Fruit fly (Drosophila melanogaster) whole organism, embryonic: ENCODE measurements around the gene Nasp.
A peak's percentile ranks its signal among the peaks of the same experiment; 100 is the strongest.

Experiments
- Ada2b ChIP-seq: fragments of 200-800 bp; sonication (Bioruptor generic); IDR thresholded peaks from 2 replicates; pipeline ENCODE4 v1.3.6; 2022; ENCODE audit warnings: missing biosample characterization, missing genetic modification characterization
- Awh ChIP-seq: fragments of 200-800 bp; sonication (Bioruptor generic); IDR thresholded peaks from 2 replicates; pipeline ENCODE4, ENCODE4 v1.3.6; 2022; ENCODE audit warnings: missing biosample characterization, missing genetic modification characterization
- Bgb ChIP-seq: fragments of 200-800 bp; sonication (Bioruptor generic); IDR thresholded peaks from 2 replicates; pipeline ENCODE4 v1.3.6; 2022; ENCODE audit warnings: missing biosample characterization, missing genetic modification characterization; ENCODE audit not compliant: partially characterized antibody
- CG1024 ChIP-seq: fragments of 200-800 bp; sonication (Bioruptor generic); IDR thresholded peaks from 2 replicates; pipeline ENCODE4 v1.3.6; 2022; ENCODE audit warnings: missing biosample characterization, missing genetic modification characterization
- CG11247 ChIP-seq: fragments of 200-800 bp; sonication (Bioruptor generic); IDR thresholded peaks from 2 replicates; pipeline ENCODE4 v1.3.6; 2022; ENCODE audit warnings: missing biosample characterization, missing genetic modification characterization
- CG11504 ChIP-seq: fragments of 200-800 bp; sonication (Bioruptor generic); optimal IDR thresholded peaks from 3 replicates; lab custom pipeline; 2019; ENCODE audit warnings: missing biosample characterization, mild to moderate bottlenecking, missing genetic modification characterization, moderate library complexity
- CG12071 ChIP-seq: fragments of 200-800 bp; sonication (Bioruptor generic); optimal IDR thresholded peaks from 3 replicates; lab custom pipeline; 2018; ENCODE audit warnings: missing biosample characterization, mild to moderate bottlenecking, missing genetic modification characterization
- CG1233 ChIP-seq: fragments of 200-800 bp; sonication (Bioruptor generic); optimal IDR thresholded peaks from 4 replicates; lab custom pipeline; 2018; ENCODE audit warnings: missing biosample characterization, mild to moderate bottlenecking, missing genetic modification characterization
- CG14710 ChIP-seq: fragments of 200-800 bp; sonication (Bioruptor generic); optimal IDR thresholded peaks from 3 replicates; lab custom pipeline; 2019; ENCODE audit warnings: missing biosample characterization, mild to moderate bottlenecking, missing genetic modification characterization, moderate library complexity
- CG1602 ChIP-seq: fragments of 200-800 bp; sonication (Bioruptor generic); optimal IDR thresholded peaks from 3 replicates; lab custom pipeline; 2016; ENCODE audit warnings: missing biosample characterization, missing genetic modification characterization
- CG16813 ChIP-seq: fragments of 200-800 bp; sonication (Bioruptor generic); IDR thresholded peaks from 3 replicates; pipeline ENCODE4 v1.3.6; 2022; ENCODE audit warnings: missing biosample characterization, missing genetic modification characterization; ENCODE audit not compliant: partially characterized antibody
- CG16863 ChIP-seq: fragments of 200-800 bp; sonication (Bioruptor generic); optimal IDR thresholded peaks from 3 replicates; lab custom pipeline; 2016; ENCODE audit warnings: missing biosample characterization, missing genetic modification characterization
- CG18599 ChIP-seq: fragments of 200-800 bp; sonication (Bioruptor generic); optimal IDR thresholded peaks from 3 replicates; lab custom pipeline; 2017; ENCODE audit warnings: missing biosample characterization, missing genetic modification characterization, mild to moderate bottlenecking, moderate library complexity, missing genetic modification reagents
- CG30403 ChIP-seq: fragments of 200-800 bp; sonication (Bioruptor generic); optimal IDR thresholded peaks from 3 replicates; lab custom pipeline; 2016; ENCODE audit warnings: missing biosample characterization, missing genetic modification characterization
- CG31224 ChIP-seq: fragments of 200-800 bp; sonication (Bioruptor generic); IDR thresholded peaks from 2 replicates; pipeline ENCODE4 v1.3.6; 2022; ENCODE audit warnings: missing biosample characterization, missing genetic modification characterization
- CG31388 ChIP-seq: fragments of 200-800 bp; sonication (Bioruptor generic); optimal IDR thresholded peaks from 2 replicates; lab custom pipeline; 2016; ENCODE audit warnings: missing biosample characterization, missing genetic modification characterization
- CG4730 ChIP-seq: fragments of 200-800 bp; sonication (Bioruptor generic); IDR thresholded peaks from 2 replicates; pipeline ENCODE4 v1.3.6; 2022; ENCODE audit warnings: missing biosample characterization, missing genetic modification characterization
- CG4854 ChIP-seq: fragments of 200-800 bp; sonication (Bioruptor generic); optimal IDR thresholded peaks from 2 replicates; lab custom pipeline; 2016; ENCODE audit warnings: missing biosample characterization, missing genetic modification characterization, inconsistent platforms
- CG5180 ChIP-seq: fragments of 200-800 bp; sonication (Bioruptor generic); optimal IDR thresholded peaks from 3 replicates; lab custom pipeline; 2017; ENCODE audit warnings: missing biosample characterization, missing genetic modification characterization, mild to moderate bottlenecking, moderate library complexity, missing genetic modification reagents
- CG6272 ChIP-seq: fragments of 200-800 bp; sonication (Bioruptor generic); IDR thresholded peaks from 2 replicates; pipeline ENCODE4 v1.3.6; 2022; ENCODE audit warnings: missing biosample characterization, missing genetic modification characterization
- CG7786 ChIP-seq: fragments of 200-800 bp; sonication (Bioruptor generic); optimal IDR thresholded peaks from 2 replicates; lab custom pipeline; 2016; ENCODE audit warnings: missing biosample characterization, missing genetic modification characterization
- D19A ChIP-seq: fragments of 200-800 bp; optimal IDR thresholded peaks from 3 replicates; lab custom pipeline; 2019; ENCODE audit warnings: missing biosample characterization, mild to moderate bottlenecking, missing genetic modification characterization, moderate library complexity
- H2.0 ChIP-seq: fragments of 200-800 bp; sonication (Bioruptor generic); IDR thresholded peaks from 2 replicates; pipeline ENCODE4 v1.3.6; 2022; ENCODE audit warnings: missing biosample characterization, missing genetic modification characterization
- HLH3B ChIP-seq: fragments of 200-800 bp; sonication (Bioruptor generic); IDR thresholded peaks from 2 replicates; pipeline ENCODE4 v1.3.6; 2022; ENCODE audit warnings: missing biosample characterization, missing genetic modification characterization
- Hmr ChIP-seq: fragments of 200-800 bp; sonication (Bioruptor generic); optimal IDR thresholded peaks from 3 replicates; lab custom pipeline; 2017; ENCODE audit warnings: mild to moderate bottlenecking, missing biosample characterization, missing genetic modification reagents, missing genetic modification characterization
- Pdp1 ChIP-seq, 2 experiments: fragments of 200-800 bp; sonication (Bioruptor generic); optimal IDR thresholded peaks; 3 replicates each; lab custom pipeline; 2016; ENCODE audit warnings: missing biosample characterization in 2 of 2, missing genetic modification characterization in 2 of 2, mild to moderate bottlenecking in 1 of 2, moderate library complexity in 1 of 2
- Ssrp ChIP-seq: fragments of 200-800 bp; sonication (Bioruptor generic); optimal IDR thresholded peaks from 2 replicates; lab custom pipeline; 2018; ENCODE audit warnings: missing biosample characterization, mild to moderate bottlenecking, missing genetic modification characterization, moderate library complexity
- Taf1 ChIP-seq: fragments of 200-800 bp; sonication (Bioruptor generic); IDR thresholded peaks from 2 replicates; pipeline ENCODE4 v1.3.6; 2022; ENCODE audit warnings: missing biosample characterization, missing genetic modification characterization
- abd-A ChIP-seq: fragments of 200-800 bp; sonication (Bioruptor generic); optimal IDR thresholded peaks from 3 replicates; lab custom pipeline; 2019; ENCODE audit warnings: missing biosample characterization, mild to moderate bottlenecking, missing genetic modification characterization, moderate library complexity
- bowl ChIP-seq: fragments of 200-800 bp; sonication (Bioruptor generic); IDR thresholded peaks from 2 replicates; pipeline ENCODE4 v1.3.6; 2022; ENCODE audit warnings: missing biosample characterization, missing genetic modification characterization
- chm ChIP-seq: fragments of 200-800 bp; sonication (Bioruptor generic); IDR thresholded peaks from 2 replicates; pipeline ENCODE4 v1.3.6; 2022; ENCODE audit warnings: missing biosample characterization, missing genetic modification characterization
- ci ChIP-seq: fragments of 200-800 bp; sonication (Bioruptor generic); IDR thresholded peaks from 3 replicates; pipeline ENCODE4 v1.3.6; 2022; ENCODE audit warnings: missing biosample characterization, missing genetic modification characterization
- exex ChIP-seq: fragments of 200-800 bp; sonication (Bioruptor generic); optimal IDR thresholded peaks from 4 replicates; lab custom pipeline; 2018; ENCODE audit warnings: missing biosample characterization, mild to moderate bottlenecking, missing genetic modification characterization, moderate library complexity
- gce ChIP-seq: fragments of 200-800 bp; sonication (Bioruptor generic); IDR thresholded peaks from 3 replicates; pipeline ENCODE4 v1.3.6; 2022; ENCODE audit warnings: missing biosample characterization, missing genetic modification characterization
- insv ChIP-seq, 2 experiments: fragments of 200-800 bp; sonication (Bioruptor generic); optimal IDR thresholded peaks; 3 replicates each; lab custom pipeline; 2016 to 2018; ENCODE audit warnings: missing biosample characterization in 2 of 2, missing genetic modification characterization in 2 of 2
- lmd ChIP-seq: fragments of 200-800 bp; sonication (Bioruptor generic); IDR thresholded peaks from 2 replicates; pipeline ENCODE4 v1.3.6; 2022; ENCODE audit warnings: missing biosample characterization, missing genetic modification characterization
- luna ChIP-seq: fragments of 200-800 bp; sonication (Bioruptor generic); optimal IDR thresholded peaks from 2 replicates; lab custom pipeline; 2016; ENCODE audit warnings: missing biosample characterization, missing genetic modification characterization
- nerfin-2 ChIP-seq: fragments of 200-800 bp; sonication (Bioruptor generic); IDR thresholded peaks from 2 replicates; pipeline ENCODE4 v1.3.6; 2022; ENCODE audit warnings: missing biosample characterization, missing genetic modification characterization; ENCODE audit not compliant: partially characterized antibody
- nmo ChIP-seq: fragments of 200-800 bp; sonication (Bioruptor generic); optimal IDR thresholded peaks from 2 replicates; lab custom pipeline; 2018; ENCODE audit warnings: missing biosample characterization, mild to moderate bottlenecking, missing genetic modification characterization, moderate library complexity
- org-1 ChIP-seq: fragments of 200-800 bp; sonication (Bioruptor generic); optimal IDR thresholded peaks from 2 replicates; lab custom pipeline; 2017; ENCODE audit warnings: missing biosample characterization, missing genetic modification characterization
- p53 ChIP-seq: fragments of 200-800 bp; sonication (Bioruptor generic); optimal IDR thresholded peaks from 2 replicates; lab custom pipeline; 2016; ENCODE audit warnings: missing biosample characterization, missing genetic modification characterization
- pan ChIP-seq, 4 experiments: fragments of >200 bp in 3 of 4; fragments of 200-800 bp in 1 of 4; sonication (Bioruptor generic) in 1 of 4; optimal IDR thresholded peaks in 3 of 4; IDR thresholded peaks in 1 of 4; 2 replicates each; pipeline versions ENCODE4 v1.3.6 to Lab custom; 2017 to 2022; ENCODE audit warnings: missing biosample characterization in 2 of 4, missing genetic modification characterization in 2 of 4, mixed read lengths in 1 of 4
- pb ChIP-seq: fragments of 200-800 bp; sonication (Bioruptor generic); optimal IDR thresholded peaks from 3 replicates; lab custom pipeline; 2016; ENCODE audit warnings: missing biosample characterization, missing genetic modification characterization
- pho ChIP-seq: fragments of 200-800 bp; sonication (Bioruptor generic); optimal IDR thresholded peaks from 2 replicates; lab custom pipeline; 2016; ENCODE audit warnings: missing biosample characterization, missing genetic modification characterization
- slp2 ChIP-seq: fragments of 200-800 bp; sonication (Bioruptor generic); optimal IDR thresholded peaks from 2 replicates; lab custom pipeline; 2016; ENCODE audit warnings: missing biosample characterization, missing genetic modification characterization
- sob ChIP-seq: fragments of 200-800 bp; sonication (Bioruptor generic); IDR thresholded peaks from 2 replicates; pipeline ENCODE4 v1.3.6; 2022; ENCODE audit warnings: missing biosample characterization, missing genetic modification characterization
- tgo ChIP-seq: fragments of 200-800 bp; sonication (Bioruptor generic); IDR thresholded peaks from 3 replicates; pipeline ENCODE4 v1.3.6; 2022; ENCODE audit warnings: missing biosample characterization, missing genetic modification characterization
- tio ChIP-seq: fragments of 200-800 bp; sonication (Bioruptor generic); optimal IDR thresholded peaks from 2 replicates; lab custom pipeline; 2017; ENCODE audit warnings: missing biosample characterization, missing genetic modification characterization, inconsistent platforms
- tll ChIP-seq, 2 experiments: fragments of 200-800 bp in 1 of 2; fragments of >200 bp in 1 of 2; sonication (Bioruptor generic) in 1 of 2; optimal IDR thresholded peaks; 2 replicates each; lab custom pipeline; 2017 to 2019; ENCODE audit warnings: missing biosample characterization in 2 of 2, missing genetic modification characterization in 2 of 2, mild to moderate bottlenecking in 1 of 2, moderate library complexity in 1 of 2
- vfl ChIP-seq: fragments of 200-800 bp; sonication (Bioruptor generic); optimal IDR thresholded peaks from 2 replicates; lab custom pipeline; 2016; ENCODE audit warnings: missing biosample characterization, missing genetic modification characterization

Nasp gene

dm6 chr3R:8784788-8785187 lies 37.2 kb downstream of the Nasp start (continued):
- TF ChIP-seq CG11504, result no peak
- TF ChIP-seq lmd, result peak; percentile 67
- TF ChIP-seq D19A (tag; lab: Kevin White, UChicago), result no peak
- peak; percentile 3 for TF ChIP-seq pb (GFP tag; lab: Kevin White, UChicago)
- peak; percentile 2 for TF ChIP-seq slp2
- TF ChIP-seq chm (GFP tag; lab: Robert Waterston, UW), result peak; percentile 62; the same call in 1 of the 2 replicates
- TF ChIP-seq insv (GFP tag; optimal IDR thresholded peaks at IDR 0.05; lab: Kevin White, UChicago), result no peak
- TF ChIP-seq vfl (GFP tag; lab: Kevin White, UChicago), result no peak
- peak; percentile 47; the same call in 1 of the 2 replicates for TF ChIP-seq CG31224
- TF ChIP-seq CG11247 (GFP tag; lab: Robert Waterston, UW), result peak; percentile 57; the same call in 1 of the 2 replicates
- TF ChIP-seq pho, result peak; percentile 39
- TF ChIP-seq CG6272 (GFP tag; lab: Robert Waterston, UW), result no peak
- no peak for TF ChIP-seq CG14710
- TF ChIP-seq Hmr, result peak; percentile 44
- TF ChIP-seq H2.0 (GFP tag; lab: Robert Waterston, UW), result peak; percentile 55
- TF ChIP-seq CG1602 (GFP tag; lab: Kevin White, UChicago), result peak; percentile 23
- peak; percentile 64 for TF ChIP-seq sob
- TF ChIP-seq CG12071, result peak; percentile 49
- no peak for TF ChIP-seq CG16813
- TF ChIP-seq exex (tag; lab: Kevin White, UChicago), result no peak
- TF ChIP-seq CG31388, result no peak
- 0 out of 2 replicates have a peak, but pooled peaks have one; percentile 44 for TF ChIP-seq Taf1 (GFP tag; lab: Robert Waterston, UW)
- no peak for TF ChIP-seq abd-A (tag; lab: Kevin White, UChicago)
- peak; percentile 77 for TF ChIP-seq Ada2b (GFP tag; lab: Robert Waterston, UW)
- TF ChIP-seq CG7786 (GFP tag; lab: Kevin White, UChicago), result peak; percentile 10
- TF ChIP-seq ci (GFP tag; lab: Robert Waterston, UW), result peak; percentile 77
- no peak for TF ChIP-seq CG5180 (GFP tag; lab: Kevin White, UChicago)
- TF ChIP-seq luna, result no peak
- TF ChIP-seq nerfin-2 (GFP tag; lab: Robert Waterston, UW), result no peak
- peak; percentile 57 for TF ChIP-seq CG18599 (GFP tag; lab: Kevin White, UChicago)
- TF ChIP-seq CG16863 (GFP tag; lab: Kevin White, UChicago), result peak; percentile 25
- peak; percentile 41 for TF ChIP-seq org-1 (GFP tag; lab: Kevin White, UChicago)
- peak; percentile 74 for TF ChIP-seq HLH3B (GFP tag; lab: Robert Waterston, UW)
- no peak for TF ChIP-seq tll (GFP tag; optimal IDR thresholded peaks at IDR 0.05; lab: Kevin White, UChicago)
- TF ChIP-seq CG1233 (GFP tag; lab: Kevin White, UChicago), result peak; percentile 11
- TF ChIP-seq tio, result peak; percentile 29
- no peak for TF ChIP-seq Bgb
- no peak for TF ChIP-seq Awh (GFP tag; lab: Robert Waterston, UW)
- TF ChIP-seq nmo (GFP tag; lab: Kevin White, UChicago), result peak; percentile 22
- TF ChIP-seq gce (GFP tag; lab: Robert Waterston, UW), result no peak
- no peak for TF ChIP-seq bowl (GFP tag; lab: Robert Waterston, UW)
- TF ChIP-seq Pdp1 (GFP tag; optimal IDR thresholded peaks at IDR 0.05; lab: Kevin White, UChicago), result peak in 1 of 2 experiments; percentile 53
- no peak for TF ChIP-seq CG1024 (GFP tag; lab: Robert Waterston, UW)
- peak; percentile 58; the same call in 2 of the 3 replicates for TF ChIP-seq tgo (GFP tag; lab: Robert Waterston, UW)
- TF ChIP-seq CG4854, result no peak
- TF ChIP-seq p53 (GFP tag; lab: Kevin White, UChicago), result no peak
- TF ChIP-seq CG4730, result peak; percentile 37; the same call in 1 of the 2 replicates
- TF ChIP-seq Ssrp (tag; lab: Kevin White, UChicago), result peak; percentile 30
- peak; percentile 44 for TF ChIP-seq CG30403 (GFP tag; lab: Kevin White, UChicago)
- TF ChIP-seq pan (optimal IDR thresholded peaks at IDR 0.05; lab: Kevin White, UChicago), result no peak
- peak in 1 of 2 experiments; percentile 80 for TF ChIP-seq pan (GFP tag; optimal IDR thresholded peaks at IDR 0.05 in 1 of 2, IDR thresholded peaks at IDR 0.05 in 1 of 2)
